Fruit fly (Drosophila melanogaster) whole organism, embryonic: Measurements from ENCODE around the gene Toll-4.

Source experiments
- Ada2b ChIP-seq: fragments of 200-800 bp; sonication (Bioruptor generic); IDR thresholded peaks from 2 replicates; pipeline ENCODE4 v1.3.6; 2022; ENCODE audit warnings: missing biosample characterization, missing genetic modification characterization
- Blimp-1 ChIP-seq: fragments of 200-800 bp; sonication (Bioruptor generic); optimal IDR thresholded peaks from 3 replicates; lab custom pipeline; 2018; ENCODE audit warnings: missing biosample characterization, missing genetic modification characterization, mild to moderate bottlenecking, moderate library complexity, missing genetic modification reagents
- CG10959 ChIP-seq: fragments of 200-800 bp; sonication (Bioruptor generic); IDR thresholded peaks from 2 replicates; pipeline ENCODE4 v1.3.6; 2022; ENCODE audit warnings: missing biosample characterization, missing genetic modification characterization
- CG11695 ChIP-seq: fragments of 200-800 bp; sonication (Bioruptor generic); IDR thresholded peaks from 3 replicates; pipeline ENCODE4 v1.3.6; 2022; ENCODE audit warnings: missing biosample characterization, missing genetic modification characterization
- CG11696 ChIP-seq: fragments of 200-800 bp; sonication (Bioruptor generic); IDR thresholded peaks from 2 replicates; pipeline ENCODE4 v1.3.6; 2022; ENCODE audit warnings: missing biosample characterization, missing genetic modification characterization
- CG11723 ChIP-seq: fragments of 200-800 bp; sonication (Bioruptor generic); optimal IDR thresholded peaks from 2 replicates; lab custom pipeline; 2017; ENCODE audit warnings: missing biosample characterization, mild to moderate bottlenecking, missing genetic modification characterization
- CG12942 ChIP-seq: fragments of 200-800 bp; sonication (Bioruptor generic); optimal IDR thresholded peaks from 3 replicates; lab custom pipeline; 2016; ENCODE audit warnings: missing biosample characterization, missing genetic modification characterization
- CG14710 ChIP-seq: fragments of 200-800 bp; sonication (Bioruptor generic); optimal IDR thresholded peaks from 3 replicates; lab custom pipeline; 2019; ENCODE audit warnings: missing biosample characterization, mild to moderate bottlenecking, missing genetic modification characterization, moderate library complexity
- CG15479 ChIP-seq: fragments of 200-800 bp; sonication (Bioruptor generic); optimal IDR thresholded peaks from 3 replicates; lab custom pipeline; 2019; ENCODE audit warnings: missing biosample characterization, mild to moderate bottlenecking, missing genetic modification characterization, moderate library complexity
- CG17912 ChIP-seq: fragments of 200-800 bp; sonication (Bioruptor generic); optimal IDR thresholded peaks from 2 replicates; lab custom pipeline; 2018; ENCODE audit warnings: missing biosample characterization, mild to moderate bottlenecking, missing genetic modification characterization
- CG2116 ChIP-seq: fragments of 200-800 bp; sonication (Bioruptor generic); optimal IDR thresholded peaks from 3 replicates; lab custom pipeline; 2018; ENCODE audit warnings: missing biosample characterization, mild to moderate bottlenecking, missing genetic modification characterization
- CG3065 ChIP-seq: fragments of 200-800 bp; sonication (Bioruptor generic); optimal IDR thresholded peaks from 2 replicates; lab custom pipeline; 2016; ENCODE audit warnings: missing biosample characterization, missing genetic modification characterization
- CG33557 ChIP-seq: fragments of 200-800 bp; sonication (Bioruptor generic); optimal IDR thresholded peaks from 2 replicates; lab custom pipeline; 2019; ENCODE audit warnings: missing biosample characterization, mild to moderate bottlenecking, missing genetic modification characterization, moderate library complexity
- CG6791 ChIP-seq: fragments of 200-800 bp; sonication (Bioruptor generic); IDR thresholded peaks from 3 replicates; pipeline ENCODE4 v1.3.6; 2022; ENCODE audit warnings: missing biosample characterization, missing genetic modification characterization; ENCODE audit not compliant: partially characterized antibody
- CG7963 ChIP-seq: fragments of 200-800 bp; sonication (Bioruptor generic); IDR thresholded peaks from 3 replicates; pipeline ENCODE4 v1.3.6; 2022; ENCODE audit warnings: missing biosample characterization, missing genetic modification characterization; ENCODE audit not compliant: partially characterized antibody
- CG7987 ChIP-seq: fragments of 200-800 bp; sonication (Bioruptor generic); optimal IDR thresholded peaks from 2 replicates; lab custom pipeline; 2018; ENCODE audit warnings: missing biosample characterization, mild to moderate bottlenecking, missing genetic modification characterization, moderate library complexity
- CG9797 ChIP-seq: fragments of 200-800 bp; sonication (Bioruptor generic); optimal IDR thresholded peaks from 3 replicates; lab custom pipeline; 2018; ENCODE audit warnings: missing biosample characterization, mild to moderate bottlenecking, missing genetic modification characterization
- Deaf1 ChIP-seq: fragments of 200-800 bp; optimal IDR thresholded peaks from 3 replicates; lab custom pipeline; 2019; ENCODE audit warnings: missing biosample characterization, mild to moderate bottlenecking, missing genetic modification characterization, moderate library complexity
- Ets65A ChIP-seq: fragments of 200-800 bp; sonication (Bioruptor generic); peaks from one replicate; lab custom pipeline; 2016; ENCODE audit warnings: missing biosample characterization, missing genetic modification characterization
- Ets97D ChIP-seq: fragments of 200-800 bp; sonication (Bioruptor generic); optimal IDR thresholded peaks from 3 replicates; lab custom pipeline; 2016; ENCODE audit warnings: missing biosample characterization, missing genetic modification characterization
- Gsc ChIP-seq: fragments of 200-800 bp; sonication (Bioruptor generic); IDR thresholded peaks from 2 replicates; pipeline ENCODE4 v1.3.6; 2022; ENCODE audit warnings: missing biosample characterization, missing genetic modification characterization
- Nf-YB ChIP-seq: fragments of 200-800 bp; sonication (Bioruptor generic); optimal IDR thresholded peaks from 3 replicates; lab custom pipeline; 2019; ENCODE audit warnings: missing biosample characterization, mild to moderate bottlenecking, missing genetic modification characterization, moderate library complexity
- abd-A ChIP-seq: fragments of 200-800 bp; sonication (Bioruptor generic); optimal IDR thresholded peaks from 3 replicates; lab custom pipeline; 2019; ENCODE audit warnings: missing biosample characterization, mild to moderate bottlenecking, missing genetic modification characterization, moderate library complexity
- al ChIP-seq: fragments of 200-800 bp; sonication (Bioruptor generic); IDR thresholded peaks from 2 replicates; pipeline ENCODE4 v1.3.6; 2022; ENCODE audit warnings: missing biosample characterization, missing genetic modification characterization
- ase ChIP-seq: fragments of 200-800 bp; sonication (Bioruptor generic); IDR thresholded peaks from 3 replicates; pipeline ENCODE4 v1.3.6; 2022; ENCODE audit warnings: missing biosample characterization, missing genetic modification characterization
- bbx ChIP-seq: fragments of 200-800 bp; sonication (Bioruptor generic); IDR thresholded peaks from 2 replicates; pipeline ENCODE4 v1.3.6; 2022; ENCODE audit warnings: missing biosample characterization, missing genetic modification characterization; ENCODE audit not compliant: partially characterized antibody
- bigmax ChIP-seq: fragments of 200-800 bp; sonication (Bioruptor generic); optimal IDR thresholded peaks from 2 replicates; lab custom pipeline; 2018; ENCODE audit warnings: missing biosample characterization, mild to moderate bottlenecking, missing genetic modification characterization
- cg ChIP-seq: fragments of 200-800 bp; sonication (Bioruptor generic); optimal IDR thresholded peaks from 3 replicates; lab custom pipeline; 2019; ENCODE audit warnings: missing biosample characterization, mild to moderate bottlenecking, missing genetic modification characterization, moderate library complexity
- chinmo ChIP-seq: fragments of 200-800 bp; sonication (Bioruptor generic); IDR thresholded peaks from 4 replicates; pipeline ENCODE4 v1.3.6; 2022; ENCODE audit warnings: missing biosample characterization, missing genetic modification characterization; ENCODE audit not compliant: partially characterized antibody
- chm ChIP-seq: fragments of 200-800 bp; sonication (Bioruptor generic); IDR thresholded peaks from 2 replicates; pipeline ENCODE4 v1.3.6; 2022; ENCODE audit warnings: missing biosample characterization, missing genetic modification characterization
- crol ChIP-seq: fragments of 200-800 bp; sonication (Bioruptor generic); IDR thresholded peaks from 2 replicates; pipeline ENCODE4 v1.3.6; 2022; ENCODE audit warnings: missing biosample characterization, missing genetic modification characterization
- dmrt11E ChIP-seq: fragments of 200-800 bp; sonication (Bioruptor generic); optimal IDR thresholded peaks from 3 replicates; lab custom pipeline; 2018; ENCODE audit warnings: missing biosample characterization, mild to moderate bottlenecking, missing genetic modification characterization, moderate library complexity
- en ChIP-seq: fragments of 200-800 bp; sonication (Bioruptor generic); optimal IDR thresholded peaks from 2 replicates; lab custom pipeline; 2016; ENCODE audit warnings: missing biosample characterization, missing genetic modification characterization
- exex ChIP-seq: fragments of 200-800 bp; sonication (Bioruptor generic); optimal IDR thresholded peaks from 4 replicates; lab custom pipeline; 2018; ENCODE audit warnings: missing biosample characterization, mild to moderate bottlenecking, missing genetic modification characterization, moderate library complexity
- ftz-f1 ChIP-seq: fragments of 200-800 bp; sonication (Bioruptor generic); optimal IDR thresholded peaks from 2 replicates; lab custom pipeline; 2016; ENCODE audit warnings: missing biosample characterization, missing genetic modification characterization
- grn ChIP-seq: fragments of 200-800 bp; sonication (Bioruptor generic); optimal IDR thresholded peaks from 3 replicates; lab custom pipeline; 2017; ENCODE audit warnings: missing biosample characterization, missing genetic modification characterization
- gro ChIP-seq: fragments of 200-800 bp; sonication (Bioruptor generic); optimal IDR thresholded peaks from 2 replicates; lab custom pipeline; 2016; ENCODE audit warnings: missing biosample characterization, missing genetic modification characterization
- jigr1 ChIP-seq: fragments of 200-800 bp; sonication (Bioruptor generic); IDR thresholded peaks from 3 replicates; pipeline ENCODE4 v1.3.6; 2022; ENCODE audit warnings: missing biosample characterization, missing genetic modification characterization
- kni ChIP-seq: fragments of 200-800 bp; sonication (Bioruptor generic); optimal IDR thresholded peaks from 3 replicates; lab custom pipeline; 2017; ENCODE audit warnings: mild to moderate bottlenecking, missing biosample characterization, missing genetic modification reagents, missing genetic modification characterization
- lilli ChIP-seq: fragments of 200-800 bp; sonication (Bioruptor generic); optimal IDR thresholded peaks from 3 replicates; lab custom pipeline; 2016; ENCODE audit warnings: missing biosample characterization, missing genetic modification characterization
- lola ChIP-seq, 3 experiments: fragments of >200 bp in 2 of 3; fragments of 200-800 bp in 1 of 3; sonication (Bioruptor generic) in 1 of 3; optimal IDR thresholded peaks; 2 replicates each; lab custom pipeline; 2017 to 2019; ENCODE audit warnings: missing biosample characterization in 3 of 3, missing genetic modification characterization in 3 of 3, mild to moderate bottlenecking in 1 of 3, moderate library complexity in 1 of 3
- mld ChIP-seq: fragments of 200-800 bp; sonication (Bioruptor generic); IDR thresholded peaks from 3 replicates; pipeline ENCODE4 v1.3.6; 2022; ENCODE audit warnings: missing biosample characterization, missing genetic modification characterization; ENCODE audit not compliant: partially characterized antibody
- ranshi ChIP-seq: fragments of 200-800 bp; sonication (Bioruptor generic); IDR thresholded peaks from 2 replicates; pipeline ENCODE4 v1.3.6; 2022; ENCODE audit warnings: missing biosample characterization, missing genetic modification characterization
- repo ChIP-seq: fragments of 200-800 bp; sonication (Bioruptor generic); optimal IDR thresholded peaks from 2 replicates; lab custom pipeline; 2016; ENCODE audit warnings: missing biosample characterization, missing genetic modification characterization
- rib ChIP-seq: fragments of 200-800 bp; sonication (Bioruptor generic); IDR thresholded peaks from 2 replicates; pipeline ENCODE4 v1.3.6; 2022; ENCODE audit warnings: missing biosample characterization, missing genetic modification characterization
- salm ChIP-seq: fragments of 200-800 bp; sonication (Bioruptor generic); optimal IDR thresholded peaks from 2 replicates; lab custom pipeline; 2018; ENCODE audit warnings: missing biosample characterization, mild to moderate bottlenecking, missing genetic modification characterization
- sens-2 ChIP-seq: fragments of 200-800 bp; sonication (Bioruptor generic); IDR thresholded peaks from 2 replicates; pipeline ENCODE4 v1.3.6; 2022; ENCODE audit warnings: missing biosample characterization, missing genetic modification characterization
- shn ChIP-seq: fragments of 200-800 bp; sonication (Bioruptor generic); optimal IDR thresholded peaks from 3 replicates; lab custom pipeline; 2016; ENCODE audit warnings: missing biosample characterization, missing genetic modification characterization
- sima ChIP-seq: fragments of 200-800 bp; sonication (Bioruptor generic); optimal IDR thresholded peaks from 2 replicates; lab custom pipeline; 2016; ENCODE audit warnings: missing biosample characterization, missing genetic modification characterization
- trh ChIP-seq: fragments of 200-800 bp; sonication (Bioruptor generic); optimal IDR thresholded peaks from 2 replicates; lab custom pipeline; 2016; ENCODE audit warnings: missing biosample characterization, missing genetic modification characterization
- wdn ChIP-seq: fragments of 200-800 bp; sonication (Bioruptor generic); IDR thresholded peaks from 2 replicates; pipeline ENCODE4 v1.3.6; 2022; ENCODE audit warnings: missing biosample characterization, missing genetic modification characterization

Gene Toll-4

DNA sequence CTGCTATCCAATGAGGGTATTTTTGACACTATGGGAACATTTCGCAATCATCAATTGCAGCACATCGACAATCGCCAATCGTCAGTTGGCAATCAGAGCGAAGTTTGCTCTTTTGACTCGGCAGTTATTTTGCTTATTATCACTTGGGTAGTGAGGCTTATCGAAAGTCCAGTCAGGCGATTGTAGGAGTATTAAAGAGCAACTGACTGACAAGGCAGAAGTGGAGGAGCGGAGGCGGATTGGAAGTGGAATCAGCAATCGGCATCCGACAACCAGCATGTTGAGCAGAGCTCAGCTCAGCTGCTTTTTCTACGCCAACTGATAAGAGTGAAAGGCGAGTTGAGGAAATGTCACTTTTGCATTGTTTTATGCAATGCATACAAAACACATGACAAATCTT, 38.5 kb downstream of the Toll-4 start:
- TF ChIP-seq trh (GFP tag; lab: Kevin White, UChicago) (no peak), Ets65A (GFP tag; lab: Kevin White, UChicago) (peak; percentile 22), CG10959 (no peak), abd-A (tag; lab: Kevin White, UChicago) (no peak), al (no peak), CG9797 (no peak), CG15479 (GFP tag; lab: Kevin White, UChicago) (peak; percentile 9), CG7987 (no peak), Gsc (GFP tag; lab: Robert Waterston, UW) (no peak), Blimp-1 (no peak), sens-2 (no peak), sima (GFP tag; lab: Kevin White, UChicago) (no peak), CG17912 (GFP tag; lab: Kevin White, UChicago) (no peak), crol (GFP tag; lab: Robert Waterston, UW) (no peak), Ada2b (GFP tag; lab: Robert Waterston, UW) (no peak)

dm6 chr2L:9123707-9124106, 39.8 kb downstream of the Toll-4 start:
- TF ChIP-seq CG11696 (GFP tag; lab: Robert Waterston, UW) (peak; percentile 27; the same call in 1 of the 2 replicates), kni (peak; percentile 9), rib (no peak), CG6791 (GFP tag; lab: Robert Waterston, UW) (no peak), CG14710 (tag; lab: Kevin White, UChicago) (no peak), wdn (GFP tag; lab: Robert Waterston, UW) (no peak), Nf-YB (GFP tag; lab: Kevin White, UChicago) (no peak), mld (GFP tag; lab: Robert Waterston, UW) (no peak), salm (tag; lab: Kevin White, UChicago) (peak; percentile 17), exex (peak; percentile 19), CG3065 (GFP tag; lab: Kevin White, UChicago) (no peak), gro (GFP tag; lab: Kevin White, UChicago) (no peak), jigr1 (GFP tag; lab: Robert Waterston, UW) (no peak), Ets97D (GFP tag; lab: Kevin White, UChicago) (no peak), ase (GFP tag; lab: Robert Waterston, UW) (no peak), ftz-f1 (no peak), CG7963 (GFP tag; lab: Robert Waterston, UW) (no peak), lilli (GFP tag; lab: Kevin White, UChicago) (no peak), cg (no peak), Deaf1 (tag; lab: Kevin White, UChicago) (no peak), en (GFP tag; lab: Kevin White, UChicago) (no peak), chinmo (GFP tag; lab: Robert Waterston, UW) (0 out of 4 replicates have a peak, but pooled peaks have one; percentile 12), ranshi (GFP tag; lab: Robert Waterston, UW) (no peak), CG2116 (GFP tag; lab: Kevin White, UChicago) (peak; percentile 4), bigmax (GFP tag; lab: Kevin White, UChicago) (no peak), dmrt11E (tag; lab: Kevin White, UChicago) (no peak), chm (GFP tag; lab: Robert Waterston, UW) (peak; percentile 23; the same call in 1 of the 2 replicates), bbx (GFP tag; lab: Robert Waterston, UW) (no peak), CG12942 (GFP tag; lab: Kevin White, UChicago) (no peak), grn (GFP tag; lab: Kevin White, UChicago) (peak; percentile 96), lola (GFP tag; optimal IDR thresholded peaks at IDR 0.05; lab: Kevin White, UChicago) (no peak), crol (GFP tag; lab: Robert Waterston, UW) (peak; percentile 33; the same call in 1 of the 2 replicates), shn (GFP tag; lab: Kevin White, UChicago) (no peak), CG11695 (GFP tag; lab: Robert Waterston, UW) (no peak), CG33557 (GFP tag; lab: Kevin White, UChicago) (no peak), CG7987 (no peak), repo (GFP tag; lab: Kevin White, UChicago) (no peak), CG11723 (GFP tag; lab: Kevin White, UChicago) (no peak)
